Worm (Caenorhabditis elegans) whole organism, mixed stage, embryonic: ENCODE data around the gene C31H1.5.

Experiments used
- lin-13 ChIP-seq: fragments of 150-350 bp; optimal IDR thresholded peaks from 2 replicates; lab custom pipeline; 2014; ENCODE audit warnings: missing biosample characterization, missing genetic modification characterization
- nhr-237 ChIP-seq: fragments of 150-350 bp; optimal IDR thresholded peaks from 2 replicates; lab custom pipeline; 2014; ENCODE audit warnings: missing biosample characterization, missing genetic modification characterization
- nhr-28 ChIP-seq: fragments of 150-350 bp; optimal IDR thresholded peaks from 2 replicates; lab custom pipeline; 2014; ENCODE audit warnings: missing biosample characterization, missing genetic modification characterization

DNA sequence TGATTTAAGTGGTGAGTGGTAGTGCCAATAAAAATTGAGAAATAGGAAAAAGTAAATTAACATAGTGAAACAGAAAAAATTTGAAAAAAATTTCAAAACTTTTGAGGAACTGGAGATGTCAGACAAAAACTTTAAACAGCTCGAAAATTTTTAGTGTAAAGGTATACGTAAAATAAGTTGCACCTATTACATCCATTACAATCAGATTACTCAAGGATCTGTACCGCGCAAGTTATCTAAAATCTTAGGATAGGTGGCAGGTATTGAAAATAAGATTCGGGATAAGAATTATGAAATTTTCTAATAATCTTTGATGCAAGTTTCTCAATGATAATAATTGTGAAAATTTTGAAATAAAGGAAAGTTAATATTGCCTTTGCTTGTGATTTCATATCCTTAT lies 29.8 kb downstream of the C31H1.5 start:
- TF ChIP-seq nhr-28 (tag; lab: Kevin White, UChicago) (no peak), nhr-237 (tag; lab: Kevin White, UChicago) (no peak), lin-13 (tag; lab: Kevin White, UChicago) (no peak)
